Fruit fly (Drosophila melanogaster) whole organism, prepupa: ENCODE results near the gene CG7367.

Experiments
- CG34406 ChIP-seq: fragments of 200-800 bp; sonication (Bioruptor generic); optimal IDR thresholded peaks from 3 replicates; lab custom pipeline; 2016; ENCODE audit warnings: missing biosample characterization, missing genetic modification characterization
- CG6163 ChIP-seq: fragments of 200-800 bp; sonication (Bioruptor generic); IDR thresholded peaks from 3 replicates; pipeline ENCODE4 v1.3.6; 2022; ENCODE audit warnings: missing biosample characterization, missing genetic modification characterization
- CG7368 ChIP-seq: fragments of 200-800 bp; sonication (Bioruptor generic); optimal IDR thresholded peaks from 3 replicates; lab custom pipeline; 2016; ENCODE audit warnings: missing biosample characterization, missing genetic modification characterization
- Eip93F ChIP-seq: fragments of 200-800 bp; sonication (Bioruptor generic); optimal IDR thresholded peaks from 2 replicates; lab custom pipeline; 2016; ENCODE audit warnings: missing biosample characterization, mild to moderate bottlenecking, missing genetic modification characterization
- Hr39 ChIP-seq: fragments of 200-800 bp; sonication (Bioruptor generic); optimal IDR thresholded peaks from 2 replicates; lab custom pipeline; 2016; ENCODE audit warnings: missing biosample characterization, missing genetic modification characterization
- Hr4 ChIP-seq: fragments of 200-800 bp; sonication (Bioruptor generic); optimal IDR thresholded peaks from 3 replicates; lab custom pipeline; 2016; ENCODE audit warnings: missing biosample characterization, missing genetic modification characterization
- Met ChIP-seq: fragments of 200-800 bp; sonication (Bioruptor generic); optimal IDR thresholded peaks from 3 replicates; lab custom pipeline; 2016; ENCODE audit warnings: missing biosample characterization, missing genetic modification characterization
- OdsH ChIP-seq: fragments of 200-800 bp; sonication (Bioruptor generic); optimal IDR thresholded peaks from 3 replicates; lab custom pipeline; 2016; ENCODE audit warnings: missing biosample characterization, missing genetic modification characterization

DNA sequence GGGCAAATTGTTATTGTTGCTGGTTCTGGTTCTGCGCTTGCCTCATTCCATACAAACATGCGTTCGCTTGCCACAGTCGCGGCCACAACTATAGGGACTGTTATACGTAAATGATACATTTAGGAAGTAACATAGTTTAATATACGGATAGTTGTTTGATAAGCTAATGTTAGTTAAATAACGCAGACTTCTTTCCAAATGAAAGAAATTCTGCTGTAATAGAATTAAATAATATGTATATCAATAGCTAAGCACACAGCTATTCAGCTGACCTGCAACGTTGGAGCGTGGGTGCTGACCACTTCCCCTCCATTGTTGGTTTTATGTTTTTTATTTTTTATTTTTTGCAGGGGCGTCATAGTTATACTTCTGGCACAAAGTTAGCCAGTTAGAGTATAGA lies 4.9 kb downstream of the CG7367 start:
- TF ChIP-seq CG7368 (GFP tag; lab: Kevin White, UChicago) (peak; percentile 34), OdsH (GFP tag; lab: Kevin White, UChicago) (peak; percentile 69), CG6163 (peak; percentile 83), CG34406 (GFP tag; lab: Kevin White, UChicago) (peak; percentile 44), Met (GFP tag; lab: Kevin White, UChicago) (no peak), Hr4 (peak; percentile 76), Hr39 (GFP tag; lab: Kevin White, UChicago) (peak; percentile 39), Eip93F (GFP tag; lab: Kevin White, UChicago) (no peak)
